Worm (Caenorhabditis elegans): ENCODE results near the gene T24A6.17.
"Not testable (repeated sequence)": the region's sequence is repeated elsewhere in the genome, so short reads cannot be mapped to it uniquely, and the experiment has no call there.

T24A6.17 gene

ce11 chrV:3562824-3563223, 1.4 kb downstream of the T24A6.17 start, which contains the start of gene T24A6.16:
T24A6.16 (minus strand) TSS chrV:3562924.
- TF ChIP-seq nhr-12, tbx-2, mml-1 (tag; optimal IDR thresholded peaks at IDR 0.05): not testable (repeated sequence)

DNA sequence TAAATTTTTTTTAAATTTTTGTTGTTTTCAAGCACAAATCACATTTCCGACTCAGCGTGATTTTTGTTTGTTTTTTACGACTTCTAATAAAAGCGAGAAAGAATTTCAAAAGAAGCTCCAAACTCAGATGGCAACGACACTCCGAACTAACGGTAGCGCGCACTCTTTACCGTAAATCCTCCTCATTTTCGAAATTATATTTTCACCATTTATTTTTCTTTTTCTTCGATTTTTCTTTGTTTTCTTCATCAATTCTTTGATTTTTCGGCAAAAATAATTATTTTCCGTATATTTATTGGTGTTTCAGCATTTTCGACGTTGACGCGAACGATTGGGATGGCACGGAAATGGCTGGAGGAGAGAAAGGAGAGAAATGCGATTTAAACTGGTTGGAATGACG, 5.5 kb downstream of the T24A6.17 start, which contains the start of gene T24A6.1:
T24A6.1 (plus strand) TSS at position 301 of the 400 bp plus-strand sequence.
- not testable (repeated sequence) for TF ChIP-seq R02D3.7 (tag; optimal IDR thresholded peaks at IDR 0.05); egl-27 (tag; optimal IDR thresholded peaks at IDR 0.05); ama-1 (optimal IDR thresholded peaks at IDR 0.05)

DNA sequence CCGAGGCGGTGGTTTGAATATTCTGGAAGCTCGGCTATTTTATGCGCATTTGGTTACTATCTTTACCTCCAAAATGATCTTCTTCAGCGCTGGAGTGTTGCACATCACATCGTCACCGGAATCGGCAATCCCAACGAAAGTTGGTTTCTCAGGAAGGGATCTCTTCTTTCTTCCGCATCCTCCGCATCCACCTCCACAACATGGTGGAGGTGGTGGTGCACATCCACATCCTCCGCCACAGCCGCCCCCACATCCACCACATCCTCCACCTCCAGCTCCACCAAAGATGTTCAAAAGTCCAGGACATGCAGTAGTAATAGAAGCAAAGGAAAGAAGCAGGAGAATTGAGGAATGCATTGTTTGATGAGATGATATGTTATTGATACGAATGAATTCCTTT, 6.8 kb downstream of the T24A6.17 start, which contains the start of gene grl-31:
grl-31 (minus strand) TSS at position 357 of the 400 bp plus-strand sequence.
- no peak for TF ChIP-seq unc-39 (tag; optimal IDR thresholded peaks at IDR 0.05)

DNA sequence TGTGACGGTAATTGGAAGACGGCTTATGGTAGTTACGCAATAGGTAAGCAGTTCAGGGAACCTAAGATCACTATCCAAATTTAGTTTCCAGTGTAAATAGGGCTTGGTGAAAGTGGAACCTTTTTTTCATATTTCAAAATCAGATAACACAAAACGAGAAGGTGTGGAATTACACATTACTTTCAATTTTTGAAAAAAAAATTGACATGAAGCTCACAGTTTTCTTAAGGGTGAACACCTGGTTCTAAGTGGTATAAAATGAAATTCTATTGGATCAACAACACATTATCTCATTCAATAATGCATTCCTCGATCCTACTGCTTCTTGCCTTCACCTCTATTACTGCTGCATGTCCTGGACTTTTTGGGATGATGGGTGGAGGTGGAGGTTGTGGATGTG, 8.2 kb downstream of the T24A6.17 start, which contains the start of gene grl-30:
grl-30 (plus strand) TSS at position 301 of the 400 bp plus-strand sequence.
- no peak for TF ChIP-seq ceh-82 (tag; optimal IDR thresholded peaks at IDR 0.05)
- no peak for TF ChIP-seq elt-3 (tag; optimal IDR thresholded peaks at IDR 0.05)
- TF ChIP-seq pha-4 (tag; optimal IDR thresholded peaks at IDR 0.05): no peak
- TF ChIP-seq elt-1 (tag; optimal IDR thresholded peaks at IDR 0.05): no peak
- TF ChIP-seq lin-15B (tag; optimal IDR thresholded peaks at IDR 0.05): no peak
- TF ChIP-seq fos-1 (tag; optimal IDR thresholded peaks at IDR 0.05): no peak

DNA sequence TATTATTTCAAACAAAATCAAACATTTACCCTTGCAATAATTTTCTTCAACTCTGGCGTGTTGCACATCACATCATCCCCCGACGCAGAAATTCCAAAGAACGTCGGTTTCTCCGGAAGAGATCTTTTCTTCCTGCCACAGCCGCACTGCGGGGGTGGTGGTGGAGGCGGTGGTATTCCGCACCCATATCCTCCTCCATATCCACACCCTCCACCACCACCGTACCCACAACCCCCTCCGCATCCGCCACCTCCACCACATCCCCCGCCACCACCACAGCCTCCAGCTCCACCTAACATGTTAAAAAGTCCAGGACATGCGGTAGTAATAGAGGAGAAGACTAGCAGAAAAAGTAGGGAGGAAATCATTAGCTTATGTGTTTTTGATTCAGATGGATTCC, 9.4 kb downstream of the T24A6.17 start, which contains the start of gene grl-29:
grl-29 (minus strand) TSS at position 368 of the 400 bp plus-strand sequence.
- TF ChIP-seq ceh-82 (tag; optimal IDR thresholded peaks at IDR 0.05) (no peak), ZK546.5 (tag; optimal IDR thresholded peaks at IDR 0.05) (no peak), nhr-67 (tag; optimal IDR thresholded peaks at IDR 0.05) (no peak), nhr-237 (tag; optimal IDR thresholded peaks at IDR 0.05) (no peak), ama-1 (optimal IDR thresholded peaks at IDR 0.05) (no peak), unc-39 (tag; optimal IDR thresholded peaks at IDR 0.05) (no peak), ceh-16 (tag; optimal IDR thresholded peaks at IDR 0.05) (no peak), eor-1 (tag; optimal IDR thresholded peaks at IDR 0.05) (no peak), elt-3 (tag; optimal IDR thresholded peaks at IDR 0.05) (no peak), hmg-11 (tag; optimal IDR thresholded peaks at IDR 0.05) (no peak), lin-15B (tag; optimal IDR thresholded peaks at IDR 0.05) (no peak)

DNA sequence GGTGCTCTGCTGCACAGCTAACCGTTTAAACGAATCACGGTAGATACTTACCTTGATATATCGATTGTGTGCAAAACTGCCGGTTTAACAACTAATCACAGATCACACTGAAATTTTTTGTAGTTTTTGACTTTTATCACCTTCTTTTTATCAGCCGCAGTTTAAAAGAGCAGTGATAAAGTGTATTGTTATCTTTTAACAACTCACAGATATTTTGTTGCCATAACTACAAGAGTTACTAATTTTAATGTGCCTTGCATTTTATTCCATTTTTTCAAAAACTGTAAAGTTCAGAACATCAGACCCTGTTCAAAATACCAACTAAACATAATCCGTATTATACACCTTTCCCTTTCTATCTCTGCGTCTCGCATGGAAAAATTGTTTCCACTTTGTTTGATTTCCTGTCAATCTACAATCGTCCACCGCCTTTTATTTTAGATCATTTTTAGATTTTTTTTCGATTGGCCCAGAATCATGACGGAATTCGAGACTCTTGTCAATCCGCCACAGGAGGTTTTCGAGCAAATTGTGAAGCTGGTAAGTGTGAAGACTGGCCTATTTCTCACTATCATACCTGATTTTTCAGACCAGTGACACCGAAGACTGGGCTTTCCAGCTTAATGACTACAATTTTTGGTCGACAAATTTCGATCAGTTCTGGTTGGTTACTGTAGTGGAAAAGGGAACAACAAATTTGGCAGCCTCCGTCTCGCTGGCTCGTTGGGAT, 11.3 kb downstream of the T24A6.17 start, which contains the start of gene T24A6.20:
T24A6.20 (plus strand) TSS at position 395 of the 730 bp plus-strand sequence.
- TF ChIP-seq elt-2 (tag; optimal IDR thresholded peaks at IDR 0.05): peak; percentile 78
- no peak for TF ChIP-seq skn-1 (tag; optimal IDR thresholded peaks at IDR 0.05)
- peak; percentile 17 for TF ChIP-seq pqm-1 (tag; optimal IDR thresholded peaks at IDR 0.05)

ce11 chrV:3551765-3552164, 12.5 kb downstream of the T24A6.17 start, which contains the start of gene grl-28:
grl-28 (minus strand) TSS chrV:3551865.
- TF ChIP-seq ztf-4 (tag; optimal IDR thresholded peaks at IDR 0.05) (no peak), nhr-11 (tag; optimal IDR thresholded peaks at IDR 0.05) (no peak), ceh-28 (tag; optimal IDR thresholded peaks at IDR 0.05) (no peak), lsy-12 (tag; optimal IDR thresholded peaks at IDR 0.05) (no peak), nhr-67 (tag; optimal IDR thresholded peaks at IDR 0.05) (no peak), snpc-4 (tag; optimal IDR thresholded peaks at IDR 0.05) (no peak), fkh-2 (tag; optimal IDR thresholded peaks at IDR 0.05) (no peak)

DNA sequence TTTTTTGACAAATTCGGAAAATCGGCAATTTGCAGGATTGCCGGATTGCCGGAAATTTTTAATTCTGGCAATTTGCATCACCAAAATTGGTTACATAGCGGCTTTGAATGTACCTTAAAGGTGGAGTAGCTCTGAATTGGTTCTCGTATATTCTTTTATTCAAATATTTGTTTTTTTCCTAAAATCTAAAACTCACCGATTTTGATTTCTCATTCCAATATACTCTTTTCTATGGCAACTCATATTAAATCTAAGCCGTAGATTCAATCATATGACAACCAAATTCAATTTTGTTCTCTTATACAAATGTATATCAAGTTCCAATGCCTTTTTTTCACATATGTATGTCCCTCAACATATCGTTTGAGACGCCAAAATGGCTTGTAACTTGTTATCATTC, 14.7 kb downstream of the T24A6.17 start, which contains the start of gene sri-21:
sri-21 (plus strand) TSS at position 301 of the 400 bp plus-strand sequence.
- TF ChIP-seq fkh-10 (GFP tag; optimal IDR thresholded peaks at IDR 0.05) (no peak), jun-1 (tag; optimal IDR thresholded peaks at IDR 0.05) (no peak), ceh-28 (tag; optimal IDR thresholded peaks at IDR 0.05) (no peak), unc-62 (GFP tag; optimal IDR thresholded peaks at IDR 0.05) (no peak)

All from whole organism, L3 larva.